Worm (Caenorhabditis elegans) whole organism, young adult: ENCODE data around the gene ZK180.7.

Experiments used
- hmg-1.2 ChIP-seq: fragments of 200-800 bp; sonication (Bioruptor generic); IDR thresholded peaks from 2 replicates; pipeline ENCODE4 v1.3.6; 2022; ENCODE audit warnings: missing genetic modification reagents, missing genetic modification characterization, missing compliant biosample characterization
- nfya-2 ChIP-seq: fragments of 200-800 bp; sonication (Bioruptor generic); IDR thresholded peaks from 2 replicates; pipeline ENCODE4 v1.3.6; 2022; ENCODE audit warnings: missing genetic modification reagents, missing genetic modification characterization, missing compliant biosample characterization
- nhr-90 ChIP-seq: sonication (generic microtip); optimal IDR thresholded peaks from 2 replicates; lab custom pipeline; 2016; ENCODE audit warnings: missing genotype, mild to moderate bottlenecking, missing genetic modification characterization, missing compliant biosample characterization

ce11 chrIV:4468046-4468727, 22.2 kb upstream of the ZK180.7 start:
- TF ChIP-seq nfya-2 (GFP tag; lab: Robert Waterston, UW), result no peak
- TF ChIP-seq nhr-90 (tag; lab: Kevin White, UChicago), result peak; percentile 65
- peak; percentile 14; the same call in 1 of the 2 replicates for TF ChIP-seq hmg-1.2 (GFP tag; lab: Robert Waterston, UW)
